Fruit fly (Drosophila melanogaster) whole organism, pupa: ENCODE results near the gene ZnT63C.

Experiments used
- CG12605 ChIP-seq: fragments of 200-800 bp; sonication (Bioruptor generic); IDR thresholded peaks from 2 replicates; pipeline ENCODE4 v1.3.6; 2022; ENCODE audit warnings: missing biosample characterization, missing genetic modification characterization
- CG8159 ChIP-seq: fragments of 200-800 bp; sonication (Bioruptor generic); optimal IDR thresholded peaks from 3 replicates; lab custom pipeline; 2018; ENCODE audit warnings: missing biosample characterization, mild to moderate bottlenecking, missing genetic modification characterization, moderate library complexity
- EcR ChIP-seq: fragments of 200-800 bp; sonication (Bioruptor generic); optimal IDR thresholded peaks from 3 replicates; lab custom pipeline; 2019; ENCODE audit warnings: missing biosample characterization, missing genetic modification characterization, mild to moderate bottlenecking, moderate library complexity, missing genetic modification reagents

- no peak for TF ChIP-seq EcR (GFP tag; lab: Kevin White, UChicago)
- TF ChIP-seq CG12605 (GFP tag; lab: Robert Waterston, UW): no peak
- no peak for TF ChIP-seq CG8159 (tag; lab: Kevin White, UChicago)
Observed at dm6 chr3L:3349825-3350123, 46.3 kb downstream of the ZnT63C start.
